Worm (Caenorhabditis elegans) whole organism, young adult: ENCODE data around the gene M05D6.2.

Source experiments
- F10E7.11 ChIP-seq: sonication (generic microtip); optimal IDR thresholded peaks from 2 replicates; lab custom pipeline; 2017; ENCODE audit warnings: mild to moderate bottlenecking, missing genetic modification characterization, moderate library complexity, missing compliant biosample characterization
- F57A8.1 ChIP-seq: fragments of 200-800 bp; sonication (Bioruptor generic); optimal IDR thresholded peaks from 2 replicates; lab custom pipeline; 2018; ENCODE audit warnings: mild to moderate bottlenecking, missing genetic modification characterization, moderate library complexity, missing compliant biosample characterization
- ama-1 ChIP-seq, 3 experiments: fragments of 150-350 bp in 1 of 3; sonication (generic microtip) in 2 of 3; optimal IDR thresholded peaks; 2 replicates each; lab custom pipeline; 2014 to 2018; ENCODE audit warnings: missing biosample characterization in 2 of 3, missing genetic modification characterization in 2 of 3, missing genetic modification reagents in 2 of 3
- ets-4 ChIP-seq: fragments of 200-800 bp; sonication (Bioruptor generic); optimal IDR thresholded peaks from 2 replicates; lab custom pipeline; 2018; ENCODE audit warnings: mild to moderate bottlenecking, missing genetic modification characterization, missing compliant biosample characterization
- unc-130 ChIP-seq: sonication (generic microtip); optimal IDR thresholded peaks from 2 replicates; lab custom pipeline; 2016; ENCODE audit warnings: missing genetic modification reagents, missing genetic modification characterization, missing compliant biosample characterization

- TF ChIP-seq F57A8.1 (GFP tag; lab: Kevin White, UChicago) (no peak), ama-1 (optimal IDR thresholded peaks at IDR 0.05; lab: Kevin White, UChicago) (no peak), ama-1 (GFP tag; optimal IDR thresholded peaks at IDR 0.05; lab: Kevin White, UChicago) (no peak), F10E7.11 (tag; lab: Kevin White, UChicago) (no peak), unc-130 (no peak), ets-4 (GFP tag; lab: Kevin White, UChicago) (no peak)
Observed at ce11 chrII:8444007-8444406, 23.9 kb upstream of the M05D6.2 start, which contains the start of gene evl-20.
